Worm (Caenorhabditis elegans): ENCODE measurements around the gene C06E4.5.
"Not testable (repeated sequence)": the region's sequence is repeated elsewhere in the genome, so short reads cannot be mapped to it uniquely, and the experiment has no call there.

C06E4.5 gene

ce11 chrIV:7243913-7244312 lies 10.9 kb upstream of the C06E4.5 start, which contains the start of gene afmd-1:
Gene afmd-1 (plus strand): TSS chrIV:7244228.
- TF ChIP-seq nhr-77 (tag; optimal IDR thresholded peaks at IDR 0.05) = no peak
- no peak for TF ChIP-seq ama-1 (optimal IDR thresholded peaks at IDR 0.05)
- TF ChIP-seq nhr-25 (tag; optimal IDR thresholded peaks at IDR 0.05) = no peak
- TF ChIP-seq nhr-43 (tag; optimal IDR thresholded peaks at IDR 0.05; ENCODE audit: poor library complexity, severe bottlenecking) = no peak
- TF ChIP-seq nhr-76 (tag; optimal IDR thresholded peaks at IDR 0.05) = peak; percentile 88

- TF ChIP-seq tbx-2 (tag; optimal IDR thresholded peaks at IDR 0.05) = no peak
- TF ChIP-seq zag-1 (tag; optimal IDR thresholded peaks at IDR 0.05) = no peak
- no peak for TF ChIP-seq nhr-237 (tag; optimal IDR thresholded peaks at IDR 0.05)
- no peak for TF ChIP-seq nhr-25 (tag; optimal IDR thresholded peaks at IDR 0.05)
- TF ChIP-seq fos-1 (tag; optimal IDR thresholded peaks at IDR 0.05) = no peak
- TF ChIP-seq lin-15B (tag; optimal IDR thresholded peaks at IDR 0.05) = no peak
- no peak for TF ChIP-seq R02D3.7 (tag; optimal IDR thresholded peaks at IDR 0.05)
- no peak for TF ChIP-seq ceh-82 (tag; optimal IDR thresholded peaks at IDR 0.05)
- TF ChIP-seq nhr-77 (tag; optimal IDR thresholded peaks at IDR 0.05) = no peak
- no peak for TF ChIP-seq mml-1 (tag; optimal IDR thresholded peaks at IDR 0.05)
- TF ChIP-seq elt-2 (tag; optimal IDR thresholded peaks at IDR 0.05) = no peak
- no peak for TF ChIP-seq pha-4 (tag; optimal IDR thresholded peaks at IDR 0.05)
- TF ChIP-seq eor-1 (tag; optimal IDR thresholded peaks at IDR 0.05) = no peak
- no peak for TF ChIP-seq nhr-67 (tag; optimal IDR thresholded peaks at IDR 0.05)
- TF ChIP-seq nhr-11 (tag; optimal IDR thresholded peaks at IDR 0.05) = no peak
- no peak for TF ChIP-seq ceh-16 (tag; optimal IDR thresholded peaks at IDR 0.05)
- TF ChIP-seq elt-3 (tag; optimal IDR thresholded peaks at IDR 0.05) = no peak
- no peak for TF ChIP-seq egl-5 (tag; optimal IDR thresholded peaks at IDR 0.05)
- TF ChIP-seq fkh-2 (tag; optimal IDR thresholded peaks at IDR 0.05) = no peak
These were observed 9.2 kb upstream of the C06E4.5 start for ce11 chrIV:7245592-7245991.

ce11 chrIV:7246553-7246952 lies 8.2 kb upstream of the C06E4.5 start, which contains the start of gene col-114:
Gene col-114 (minus strand): TSS chrIV:7246653.
- TF ChIP-seq ceh-82 (tag; optimal IDR thresholded peaks at IDR 0.05) (no peak), nfya-1 (tag; optimal IDR thresholded peaks at IDR 0.05; ENCODE audit: insufficient read depth) (no peak), nhr-11 (tag; optimal IDR thresholded peaks at IDR 0.05) (no peak), nhr-28 (tag; optimal IDR thresholded peaks at IDR 0.05) (no peak), nhr-12 (tag; optimal IDR thresholded peaks at IDR 0.05) (no peak), mdl-1 (tag; optimal IDR thresholded peaks at IDR 0.05) (no peak), zag-1 (tag; optimal IDR thresholded peaks at IDR 0.05) (no peak), R02D3.7 (tag; optimal IDR thresholded peaks at IDR 0.05) (no peak), nhr-77 (tag; optimal IDR thresholded peaks at IDR 0.05) (no peak), mml-1 (tag; optimal IDR thresholded peaks at IDR 0.05) (no peak), lin-39 (tag; optimal IDR thresholded peaks at IDR 0.05) (no peak), elt-1 (tag; optimal IDR thresholded peaks at IDR 0.05) (no peak), unc-39 (tag; optimal IDR thresholded peaks at IDR 0.05) (no peak), elt-2 (tag; optimal IDR thresholded peaks at IDR 0.05) (no peak), ceh-28 (tag; optimal IDR thresholded peaks at IDR 0.05) (no peak), pqm-1 (tag; optimal IDR thresholded peaks at IDR 0.05) (no peak)

ce11 chrIV:7247243-7247642 lies 7.5 kb upstream of the C06E4.5 start, which contains the start of gene D2024.1:
Gene D2024.1 (plus strand): TSS chrIV:7247543.
- not testable (repeated sequence) for TF ChIP-seq lin-15B (tag; optimal IDR thresholded peaks at IDR 0.05); fkh-10 (GFP tag; optimal IDR thresholded peaks at IDR 0.05); lsy-12 (tag; optimal IDR thresholded peaks at IDR 0.05)

- no peak for TF ChIP-seq jun-1 (tag; optimal IDR thresholded peaks at IDR 0.05)
- no peak for TF ChIP-seq nhr-28 (tag; optimal IDR thresholded peaks at IDR 0.05)
- no peak for TF ChIP-seq nhr-43 (tag; optimal IDR thresholded peaks at IDR 0.05; ENCODE audit: poor library complexity, severe bottlenecking)
- TF ChIP-seq lsy-12 (tag; optimal IDR thresholded peaks at IDR 0.05) = no peak
- no peak for TF ChIP-seq nhr-77 (tag; optimal IDR thresholded peaks at IDR 0.05)
- no peak for TF ChIP-seq eor-1 (tag; optimal IDR thresholded peaks at IDR 0.05)
- no peak for TF ChIP-seq nhr-25 (tag; optimal IDR thresholded peaks at IDR 0.05)
- TF ChIP-seq ceh-82 (tag; optimal IDR thresholded peaks at IDR 0.05) = no peak
- TF ChIP-seq nhr-67 (tag; optimal IDR thresholded peaks at IDR 0.05) = no peak
- TF ChIP-seq lin-15B (tag; optimal IDR thresholded peaks at IDR 0.05) = no peak
- TF ChIP-seq ztf-4 (tag; optimal IDR thresholded peaks at IDR 0.05) = no peak
- TF ChIP-seq tbx-2 (tag; optimal IDR thresholded peaks at IDR 0.05) = no peak
- TF ChIP-seq fos-1 (tag; optimal IDR thresholded peaks at IDR 0.05) = no peak
These were observed 4.6 kb upstream of the C06E4.5 start, which contains the start of gene D2024.18 for ce11 chrIV:7250158-7250557. Gene D2024.18 (plus strand): TSS chrIV:7250458.

Data from whole organism, L3 larva.